Fruit fly (Drosophila melanogaster): ENCODE results near the gene loco.

- no peak for TF ChIP-seq CG8478 (optimal IDR thresholded peaks at IDR 0.05)
- peak in 1 of 2 experiments; percentile 55 for TF ChIP-seq CTCF (optimal IDR thresholded peaks at IDR 0.05)
Measured at dm6 chr3R:22639239-22639858, at the start of gene loco, which contains the start of gene wake.

Measured in S2 (cell line).